Worm (Caenorhabditis elegans) whole organism, midembryonic: Measurements from ENCODE around the gene K08H10.6.
A peak's percentile ranks its signal among the peaks of the same experiment; 100 is the strongest.
"Not testable (repeated sequence)": the region's sequence is repeated elsewhere in the genome, so short reads cannot be mapped to it uniquely, and the experiment has no call there.

ENCODE experiments used
- T22C8.4 ChIP-seq: fragments of 200-800 bp; sonication (Bioruptor generic); IDR thresholded peaks from 2 replicates; pipeline ENCODE4 v1.3.6; 2022; ENCODE audit warnings: missing genetic modification characterization, missing compliant biosample characterization
- cog-1 ChIP-seq: sonication (generic microtip); optimal IDR thresholded peaks from 2 replicates; lab custom pipeline; 2016; ENCODE audit warnings: missing genetic modification characterization, missing compliant biosample characterization
- flt-1 ChIP-seq: fragments of 200-800 bp; sonication (Bioruptor generic); IDR thresholded peaks from 2 replicates; pipeline ENCODE4 v1.3.6; 2022; ENCODE audit warnings: missing genetic modification characterization, missing compliant biosample characterization
- klf-2 ChIP-seq: fragments of 200-800 bp; sonication (Bioruptor generic); conservative IDR thresholded peaks from 2 replicates; pipeline ENCODE4 v1.3.6; 2022; ENCODE audit warnings: missing genetic modification reagents, missing genetic modification characterization, missing compliant biosample characterization
- med-1 ChIP-seq: sonication (generic microtip); optimal IDR thresholded peaks from 2 replicates; lab custom pipeline; 2017; ENCODE audit warnings: missing genetic modification characterization, mild to moderate bottlenecking, missing compliant biosample characterization, antibody characterized with exemption, missing genetic modification reagents; ENCODE audit not compliant: insufficient read depth
- ref-1 ChIP-seq: fragments of 200-800 bp; sonication (Bioruptor generic); conservative IDR thresholded peaks from 2 replicates; pipeline ENCODE4 v1.3.6; 2022; ENCODE audit warnings: missing genetic modification reagents, missing genetic modification characterization, missing compliant biosample characterization
- tab-1 ChIP-seq: fragments of 200-800 bp; sonication (Bioruptor generic); IDR thresholded peaks from 2 replicates; pipeline ENCODE4 v1.3.6; 2022; ENCODE audit warnings: missing genetic modification characterization, missing compliant biosample characterization
- ztf-23 ChIP-seq: fragments of 200-800 bp; sonication (Bioruptor generic); IDR thresholded peaks from 2 replicates; pipeline ENCODE4 v1.3.6; 2022; ENCODE audit warnings: missing genetic modification reagents, missing genetic modification characterization, missing compliant biosample characterization
- ztf-29 ChIP-seq: fragments of 200-800 bp; sonication (Bioruptor generic); IDR thresholded peaks from 2 replicates; pipeline ENCODE4 v1.3.6; 2022; ENCODE audit warnings: missing genetic modification reagents, missing genetic modification characterization, missing compliant biosample characterization

The K08H10.6 gene

DNA sequence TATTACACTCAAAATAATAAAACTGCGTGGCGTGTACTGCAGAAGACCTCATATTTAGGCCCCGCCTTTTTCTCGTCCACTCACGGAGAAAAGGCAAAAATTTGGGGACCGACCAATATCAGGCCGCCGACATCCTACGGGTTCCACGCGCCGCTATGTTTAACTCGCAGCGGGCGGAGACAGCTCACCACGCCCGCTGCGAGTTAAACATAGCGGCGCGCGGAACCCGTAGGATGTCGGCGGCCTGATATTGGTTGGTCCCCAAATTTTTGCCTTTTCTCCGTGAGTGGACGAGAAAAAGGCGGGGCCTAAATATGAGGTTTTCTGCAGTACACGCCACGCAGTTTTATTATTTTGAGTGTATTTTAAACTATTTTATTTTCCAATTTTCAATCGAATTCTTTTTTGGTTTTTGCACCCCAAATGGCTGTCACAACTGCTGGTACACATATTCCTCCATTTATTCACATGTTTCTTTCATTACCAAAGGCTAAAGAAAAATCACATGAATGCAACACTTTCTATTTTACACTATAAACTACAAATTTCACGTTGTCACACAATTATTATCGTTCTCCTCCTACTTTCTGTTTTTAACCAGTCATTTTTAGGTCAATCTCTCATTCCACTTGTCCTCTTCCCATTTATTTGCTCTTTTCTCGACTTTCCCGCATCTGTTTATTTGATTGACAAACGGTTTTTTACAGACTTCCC, 8.5 kb upstream of the K08H10.6 start, which contains the start of gene uda-1:
Gene uda-1, plus strand, starts transcription at position 708 of the 714 bp plus-strand sequence.
- TF ChIP-seq ref-1; ztf-23 (GFP tag; lab: Robert Waterston, UW); flt-1 (GFP tag; lab: Robert Waterston, UW): not testable (repeated sequence)

DNA sequence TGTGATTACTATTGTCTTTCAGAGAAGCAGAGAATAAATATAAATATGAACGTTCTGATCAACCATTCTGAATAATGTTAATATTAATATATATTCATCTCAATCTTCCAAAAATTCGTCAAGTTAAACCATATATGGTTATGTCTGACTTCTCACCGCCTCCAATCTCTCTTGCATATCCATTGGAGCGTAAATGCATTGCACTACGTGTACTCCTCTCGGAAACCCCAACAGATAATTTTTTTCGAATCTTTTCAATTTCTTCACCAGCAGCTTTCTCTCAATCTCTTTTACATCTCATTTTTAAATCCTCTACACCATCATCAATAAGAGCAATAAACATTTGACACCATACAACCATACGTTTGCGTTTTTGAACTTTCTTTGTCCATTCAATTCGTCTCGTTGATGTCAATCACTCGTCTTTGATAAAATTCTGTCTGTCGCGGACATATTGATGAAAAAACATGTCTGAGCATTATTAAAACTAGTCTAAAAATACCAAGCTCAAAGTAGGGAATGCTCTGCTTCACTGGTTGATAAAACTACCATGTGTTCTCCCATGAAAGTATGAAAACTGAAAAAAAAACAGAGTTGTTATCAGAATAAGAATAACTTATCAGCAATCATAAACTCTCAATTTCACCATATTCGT, 7.8 kb upstream of the K08H10.6 start:
- TF ChIP-seq ref-1 (no peak), cog-1 (tag; lab: Kevin White, UChicago) (no peak), med-1 (GFP tag; lab: Kevin White, UChicago) (no peak), flt-1 (GFP tag; lab: Robert Waterston, UW) (no peak), tab-1 (GFP tag; lab: Robert Waterston, UW) (no peak), ztf-23 (GFP tag; lab: Robert Waterston, UW) (0 out of 2 replicates have a peak, but pooled peaks have one; percentile 21), klf-2 (GFP tag; lab: Robert Waterston, UW) (no peak), ztf-29 (GFP tag; lab: Robert Waterston, UW) (no peak)

DNA sequence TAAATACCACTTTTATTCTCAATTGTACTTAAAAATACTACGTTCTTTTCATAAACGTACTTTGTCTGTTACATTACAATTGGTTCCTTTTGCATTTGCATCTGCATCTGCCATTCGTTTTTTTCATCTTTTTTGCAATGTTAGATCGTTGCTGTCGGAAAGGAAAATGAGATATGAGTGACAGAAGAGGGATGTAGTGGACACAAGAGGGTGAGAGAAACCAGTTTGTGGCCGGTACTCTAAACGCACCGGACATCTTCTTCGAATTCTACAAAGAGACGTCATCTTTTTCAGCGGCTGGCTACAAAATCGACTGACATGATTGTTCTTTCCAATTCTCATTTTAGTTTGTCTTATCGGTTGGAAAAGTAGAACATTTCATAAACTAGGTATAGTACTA, 7.0 kb upstream of the K08H10.6 start:
- no peak for TF ChIP-seq T22C8.4 (GFP tag; lab: Robert Waterston, UW)
- TF ChIP-seq klf-2 (GFP tag; lab: Robert Waterston, UW), result no peak
- TF ChIP-seq ref-1, result no peak
- no peak for TF ChIP-seq tab-1 (GFP tag; lab: Robert Waterston, UW)
- no peak for TF ChIP-seq med-1 (GFP tag; lab: Kevin White, UChicago)
- TF ChIP-seq flt-1 (GFP tag; lab: Robert Waterston, UW), result no peak
- no peak for TF ChIP-seq ztf-23 (GFP tag; lab: Robert Waterston, UW)
- TF ChIP-seq ztf-29 (GFP tag; lab: Robert Waterston, UW), result no peak
- no peak for TF ChIP-seq cog-1 (tag; lab: Kevin White, UChicago)

DNA sequence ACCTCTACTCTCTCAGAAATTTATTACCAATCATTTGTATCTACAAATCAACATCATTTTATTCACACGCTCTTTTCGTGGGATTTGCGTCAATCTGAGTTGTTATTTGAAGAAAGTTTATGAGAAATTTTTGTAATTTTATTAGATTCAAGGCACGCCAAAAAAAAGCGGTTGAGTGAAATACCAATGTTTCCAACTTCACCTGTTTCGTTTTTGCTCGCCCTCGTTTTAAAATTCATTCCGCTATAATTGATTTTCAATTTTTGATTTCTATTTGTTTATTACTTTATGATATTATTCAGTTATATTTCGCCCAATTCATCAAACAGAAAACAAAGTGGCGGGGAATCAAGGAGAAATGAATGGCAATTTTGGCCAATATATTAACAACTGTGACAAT, 5.1 kb upstream of the K08H10.6 start, which contains the start of gene K08H10.10:
Gene K08H10.10, plus strand, starts transcription at position 301 of the 400 bp plus-strand sequence.
- no peak for TF ChIP-seq med-1 (GFP tag; lab: Kevin White, UChicago)
- TF ChIP-seq cog-1 (tag; lab: Kevin White, UChicago), result no peak
- no peak for TF ChIP-seq klf-2 (GFP tag; lab: Robert Waterston, UW)
- no peak for TF ChIP-seq flt-1 (GFP tag; lab: Robert Waterston, UW)
- TF ChIP-seq T22C8.4 (GFP tag; lab: Robert Waterston, UW), result no peak
- TF ChIP-seq ztf-23 (GFP tag; lab: Robert Waterston, UW), result no peak
- no peak for TF ChIP-seq tab-1 (GFP tag; lab: Robert Waterston, UW)
- TF ChIP-seq ztf-29 (GFP tag; lab: Robert Waterston, UW), result no peak
- TF ChIP-seq ref-1, result no peak

DNA sequence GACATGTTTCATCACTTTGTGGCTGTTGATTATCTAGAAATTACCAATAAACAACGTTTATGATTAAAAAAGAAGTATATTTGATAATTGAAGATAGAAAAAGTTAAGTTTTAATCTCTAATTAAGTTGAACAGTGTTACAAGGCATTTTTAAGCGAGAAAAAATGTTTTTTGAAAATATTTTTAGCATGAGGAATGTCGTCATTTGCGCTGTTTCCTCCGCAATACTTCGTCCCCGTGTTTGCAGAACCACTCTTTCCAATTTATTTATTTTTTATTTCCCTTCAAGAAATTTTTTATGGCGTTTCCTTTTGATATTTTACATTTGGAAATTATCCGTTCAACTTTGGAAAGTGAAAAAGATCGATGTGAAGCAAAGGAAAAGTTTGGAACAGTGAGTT, 4.1 kb downstream of the K08H10.6 start, which contains the start of the genes rde-1 and trpp-6:
Gene rde-1, minus strand, starts transcription at position 33 of the 400 bp plus-strand sequence.
Gene trpp-6, plus strand, starts transcription at position 286 of the 400 bp plus-strand sequence.
- TF ChIP-seq ref-1, result no peak
- no peak for TF ChIP-seq ztf-23 (GFP tag; lab: Robert Waterston, UW)

DNA sequence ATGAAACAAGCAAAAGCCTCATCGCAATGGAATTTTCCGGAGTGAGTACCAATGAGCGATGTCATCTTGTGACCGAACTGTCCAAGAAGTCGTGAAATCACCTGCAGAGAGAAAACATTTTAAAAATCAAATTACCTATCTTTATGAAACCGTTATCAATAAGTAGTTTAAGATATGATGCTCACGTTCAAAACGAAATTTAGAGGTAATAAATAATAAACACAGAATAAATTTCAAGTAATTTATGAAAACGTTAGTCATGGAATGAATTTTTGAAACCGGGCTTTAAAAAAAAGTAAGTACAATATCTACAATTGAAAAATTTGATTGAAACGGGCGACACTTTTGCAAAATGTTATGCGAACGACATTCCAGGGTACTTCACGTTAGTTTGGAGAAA, 8.0 kb downstream of the K08H10.6 start, which contains the start of gene C27H6.8:
Gene C27H6.8, minus strand, starts transcription at position 101 of the 400 bp plus-strand sequence.
- TF ChIP-seq tab-1 (GFP tag; lab: Robert Waterston, UW), result no peak
- TF ChIP-seq med-1 (GFP tag; lab: Kevin White, UChicago), result no peak
- no peak for TF ChIP-seq ref-1
- TF ChIP-seq ztf-29 (GFP tag; lab: Robert Waterston, UW), result no peak
- no peak for TF ChIP-seq flt-1 (GFP tag; lab: Robert Waterston, UW)
- no peak for TF ChIP-seq klf-2 (GFP tag; lab: Robert Waterston, UW)
- TF ChIP-seq T22C8.4 (GFP tag; lab: Robert Waterston, UW), result no peak
- TF ChIP-seq cog-1 (tag; lab: Kevin White, UChicago), result no peak
- TF ChIP-seq ztf-23 (GFP tag; lab: Robert Waterston, UW), result no peak

DNA sequence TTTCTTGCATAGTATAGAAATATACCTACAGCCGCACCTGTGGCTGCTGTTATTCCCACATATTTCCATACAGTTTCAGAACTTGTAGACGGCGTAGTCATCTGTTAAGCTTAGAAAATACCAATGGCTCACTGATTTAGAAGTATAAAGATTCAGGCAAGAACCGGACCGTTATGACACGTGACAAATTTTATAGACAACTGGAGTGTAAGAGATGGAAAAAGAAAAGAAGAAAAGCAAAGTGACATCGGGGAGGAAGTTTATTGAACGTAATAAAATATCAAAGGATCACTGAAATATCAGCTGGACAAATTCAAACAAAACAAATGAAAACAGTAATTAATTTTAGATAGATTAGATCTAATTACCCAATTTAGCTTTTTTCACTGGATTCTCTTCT, 9.5 kb downstream of the K08H10.6 start, which contains the start of gene rmd-2:
Gene rmd-2, minus strand, starts transcription at position 101 of the 400 bp plus-strand sequence.
- TF ChIP-seq ztf-23 (GFP tag; lab: Robert Waterston, UW) (no peak), T22C8.4 (GFP tag; lab: Robert Waterston, UW) (no peak), tab-1 (GFP tag; lab: Robert Waterston, UW) (no peak), ref-1 (no peak), med-1 (GFP tag; lab: Kevin White, UChicago) (no peak), ztf-29 (GFP tag; lab: Robert Waterston, UW) (no peak)

DNA sequence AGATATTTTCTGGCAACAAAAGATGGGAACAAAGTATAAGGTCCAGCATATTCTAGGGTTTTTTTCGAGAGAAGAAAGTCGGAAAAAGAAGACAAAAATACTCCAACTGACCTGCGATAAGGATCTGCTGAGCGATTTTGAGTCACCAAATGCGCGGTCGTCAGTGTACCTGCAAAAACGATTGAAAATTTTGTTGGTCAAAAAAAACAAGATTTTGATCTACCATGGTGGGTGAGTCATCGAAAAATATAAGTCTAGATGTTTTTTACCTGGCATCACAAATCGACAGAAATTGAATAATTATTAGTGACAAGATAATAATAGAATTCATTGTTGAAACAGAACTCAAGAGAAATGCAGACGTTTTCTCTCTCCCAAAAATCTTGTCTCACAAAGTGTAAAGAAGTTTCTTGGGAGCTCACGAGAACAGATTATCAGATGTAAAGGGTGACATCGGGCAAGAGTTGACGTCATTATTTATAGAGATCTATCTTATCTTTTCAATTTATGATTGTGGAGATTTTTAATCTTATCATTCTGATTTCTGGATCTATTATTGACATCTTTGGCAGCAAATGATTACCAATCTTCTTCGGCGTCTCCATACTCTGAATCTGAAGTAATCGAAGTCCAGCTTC, 10.3 kb downstream of the K08H10.6 start:
- TF ChIP-seq flt-1 (GFP tag; lab: Robert Waterston, UW) (no peak), med-1 (GFP tag; lab: Kevin White, UChicago) (no peak), cog-1 (tag; lab: Kevin White, UChicago) (no peak), klf-2 (GFP tag; lab: Robert Waterston, UW) (no peak), ztf-23 (GFP tag; lab: Robert Waterston, UW) (no peak), ztf-29 (GFP tag; lab: Robert Waterston, UW) (no peak), tab-1 (GFP tag; lab: Robert Waterston, UW) (no peak), ref-1 (no peak), T22C8.4 (GFP tag; lab: Robert Waterston, UW) (no peak)
